Fruit fly (Drosophila melanogaster) whole organism, pupa: ENCODE measurements around the gene CG13685.

Experiments used
- CG10348 ChIP-seq: fragments of 200-800 bp; sonication (Bioruptor generic); IDR thresholded peaks from 2 replicates; pipeline ENCODE4 v1.3.6; 2022; ENCODE audit warnings: missing biosample characterization, missing genetic modification characterization
- CG15710 ChIP-seq: fragments of 200-800 bp; sonication (Bioruptor generic); optimal IDR thresholded peaks from 2 replicates; lab custom pipeline; 2018; ENCODE audit warnings: missing biosample characterization, mild to moderate bottlenecking, missing genetic modification characterization, moderate library complexity
- Snoo ChIP-seq: fragments of 200-800 bp; sonication (Bioruptor generic); optimal IDR thresholded peaks from 3 replicates; lab custom pipeline; 2017; ENCODE audit warnings: missing biosample characterization, mild to moderate bottlenecking, missing genetic modification characterization, inconsistent platforms

- TF ChIP-seq CG15710 (tag; lab: Kevin White, UChicago) (no peak), CG10348 (GFP tag; lab: Robert Waterston, UW) (no peak), Snoo (tag; lab: Kevin White, UChicago) (no peak)
These were observed 13.0 kb downstream of the CG13685 start, which contains the start of gene Hn for dm6 chr3L:7759835-7760780.
